Worm (Caenorhabditis elegans): ENCODE measurements around the gene cuc-1.

The cuc-1 gene

DNA sequence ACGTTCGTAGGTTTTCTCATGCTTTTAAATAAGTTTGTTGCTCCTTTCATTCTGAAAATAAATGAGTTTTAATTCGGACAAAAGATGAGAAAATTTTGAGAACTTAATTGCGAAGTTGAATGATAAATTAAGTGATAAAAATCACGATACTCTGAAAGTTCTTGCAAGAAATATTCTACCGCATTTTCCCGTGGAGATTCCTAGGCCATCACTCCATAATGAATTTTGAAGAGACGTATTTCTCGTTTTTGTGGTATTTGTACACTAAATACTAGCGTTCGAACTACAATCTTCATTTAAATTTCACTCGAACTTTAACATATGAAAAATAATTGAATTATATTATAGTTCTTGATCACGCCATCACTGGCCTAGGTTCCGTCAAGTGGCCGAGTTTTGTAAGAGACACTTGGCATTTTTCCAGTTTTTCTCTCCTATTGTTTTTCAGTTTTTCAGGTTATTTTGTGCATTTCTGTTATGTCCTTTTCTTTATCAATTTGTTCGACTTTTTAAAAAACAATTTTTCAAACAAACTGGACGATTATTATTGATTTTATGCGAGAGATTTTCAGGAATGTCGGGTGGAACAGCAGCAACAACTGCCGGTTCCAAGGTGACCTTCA, 2.3 kb downstream of the cuc-1 start, which contains the start of the genes coq-5 and ufm-1 (continued):
- no peak for TF ChIP-seq fos-1 (tag; optimal IDR thresholded peaks at IDR 0.05)
- no peak for TF ChIP-seq ceh-16 (tag; optimal IDR thresholded peaks at IDR 0.05)
- TF ChIP-seq elt-2 (tag; optimal IDR thresholded peaks at IDR 0.05), result peak; percentile 4
- TF ChIP-seq ztf-11 (tag; optimal IDR thresholded peaks at IDR 0.05), result no peak
- TF ChIP-seq mml-1 (tag; optimal IDR thresholded peaks at IDR 0.05), result no peak
- TF ChIP-seq ZK546.5 (tag; optimal IDR thresholded peaks at IDR 0.05), result no peak

DNA sequence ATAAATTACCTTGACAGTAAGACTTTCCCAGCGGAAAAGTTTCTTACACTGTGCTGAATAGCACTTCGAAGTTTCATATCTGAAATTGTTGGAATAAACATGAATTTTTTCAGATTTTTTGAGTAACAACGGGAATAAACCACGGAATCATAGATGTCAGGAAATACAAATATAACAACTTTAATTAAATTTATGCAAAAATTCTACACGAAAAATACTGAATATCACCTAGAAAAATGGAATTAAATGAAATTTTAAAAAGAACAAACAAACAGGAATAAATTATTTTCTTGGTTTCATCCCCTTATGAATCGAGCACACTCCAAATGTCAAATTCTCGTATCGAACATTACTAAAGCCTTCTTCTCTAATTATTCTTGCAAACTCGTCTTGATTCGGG, 3.6 kb downstream of the cuc-1 start, which contains the start of gene tag-307:
Gene tag-307 (minus strand): TSS at position 101 of the 400 bp plus-strand sequence.
- TF ChIP-seq sea-2 (GFP tag; optimal IDR thresholded peaks at IDR 0.05) (no peak), snpc-4 (tag; optimal IDR thresholded peaks at IDR 0.05) (no peak), unc-39 (tag; optimal IDR thresholded peaks at IDR 0.05) (no peak), fkh-10 (GFP tag; optimal IDR thresholded peaks at IDR 0.05) (no peak), elt-2 (tag; optimal IDR thresholded peaks at IDR 0.05) (no peak), nhr-43 (tag; optimal IDR thresholded peaks at IDR 0.05; ENCODE audit: poor library complexity, severe bottlenecking) (no peak), tbx-2 (tag; optimal IDR thresholded peaks at IDR 0.05) (no peak), nhr-12 (tag; optimal IDR thresholded peaks at IDR 0.05) (no peak), daf-12 (tag; optimal IDR thresholded peaks at IDR 0.05) (no peak), elt-1 (tag; optimal IDR thresholded peaks at IDR 0.05) (no peak), jun-1 (tag; optimal IDR thresholded peaks at IDR 0.05) (no peak), hmg-11 (tag; optimal IDR thresholded peaks at IDR 0.05) (no peak), ceh-16 (tag; optimal IDR thresholded peaks at IDR 0.05) (no peak), lin-15B (tag; optimal IDR thresholded peaks at IDR 0.05) (no peak), fos-1 (tag; optimal IDR thresholded peaks at IDR 0.05) (no peak), egl-5 (tag; optimal IDR thresholded peaks at IDR 0.05) (no peak), elt-3 (tag; optimal IDR thresholded peaks at IDR 0.05) (no peak), aly-2 (tag; optimal IDR thresholded peaks at IDR 0.05) (no peak)

DNA sequence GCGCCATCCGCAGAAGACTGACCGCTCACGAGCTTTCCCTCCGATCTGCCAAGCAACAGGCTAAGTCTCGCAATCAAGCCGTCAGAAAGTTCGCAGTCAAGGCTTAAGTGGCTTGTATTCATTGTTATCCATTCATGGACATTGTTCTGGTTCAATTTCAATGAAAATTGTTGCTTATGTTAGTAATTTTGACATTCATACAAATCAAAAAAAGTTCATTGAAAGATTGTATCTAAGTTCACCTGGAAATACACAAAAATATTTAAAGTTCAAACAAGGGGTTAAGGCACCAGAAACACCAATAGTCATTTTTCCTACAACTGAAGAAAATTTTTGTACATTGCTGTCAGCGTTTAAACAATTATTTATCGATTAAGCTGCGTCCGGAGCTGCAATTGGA, 5.3 kb downstream of the cuc-1 start:
- no peak for TF ChIP-seq nhr-77 (tag; optimal IDR thresholded peaks at IDR 0.05)
- no peak for TF ChIP-seq nhr-11 (tag; optimal IDR thresholded peaks at IDR 0.05)
- no peak for TF ChIP-seq ceh-82 (tag; optimal IDR thresholded peaks at IDR 0.05)
- no peak for TF ChIP-seq pqm-1 (tag; optimal IDR thresholded peaks at IDR 0.05)
- TF ChIP-seq mdl-1 (tag; optimal IDR thresholded peaks at IDR 0.05), result no peak
- TF ChIP-seq nhr-12 (tag; optimal IDR thresholded peaks at IDR 0.05), result no peak
- TF ChIP-seq ZK546.5 (tag; optimal IDR thresholded peaks at IDR 0.05), result no peak
- no peak for TF ChIP-seq nhr-25 (tag; optimal IDR thresholded peaks at IDR 0.05)
- no peak for TF ChIP-seq fkh-2 (tag; optimal IDR thresholded peaks at IDR 0.05)
- TF ChIP-seq egl-5 (tag; optimal IDR thresholded peaks at IDR 0.05), result no peak
- TF ChIP-seq egl-27 (tag; optimal IDR thresholded peaks at IDR 0.05), result no peak

DNA sequence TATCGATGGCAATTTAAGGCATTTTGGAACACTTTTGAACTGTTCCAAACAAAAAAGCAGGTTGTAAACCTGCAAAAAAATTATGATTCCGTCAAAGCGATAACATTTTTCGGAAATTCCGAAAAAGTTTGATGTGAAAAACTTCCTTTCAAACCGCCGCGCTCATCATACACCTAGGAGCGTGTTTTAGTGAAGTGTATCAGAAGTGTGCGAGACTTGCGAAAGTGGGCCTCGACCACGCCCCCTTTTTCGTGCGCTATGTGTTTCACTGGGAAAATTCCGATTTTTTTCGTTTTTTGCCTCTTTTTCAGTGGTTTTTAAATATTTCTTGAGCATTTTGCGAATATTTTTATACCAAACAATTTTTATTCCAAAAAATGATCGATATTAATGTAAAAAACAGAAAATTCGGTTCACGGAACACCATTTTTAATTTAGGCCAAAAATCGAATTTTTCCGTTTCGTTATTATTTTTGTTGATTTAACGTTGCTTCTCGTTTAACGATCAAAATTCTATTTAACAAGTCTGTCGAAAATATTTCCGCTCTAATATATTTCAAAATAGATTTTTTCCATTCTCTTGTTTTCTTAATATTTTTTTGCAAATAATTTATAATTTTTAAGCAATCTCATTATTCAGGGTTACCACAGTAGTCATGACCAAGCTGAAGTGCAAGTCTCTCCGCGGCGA, 6.1 kb downstream of the cuc-1 start, which contains the start of gene rpl-35:
Gene rpl-35 (plus strand): TSS at position 641 of the 691 bp plus-strand sequence.
- TF ChIP-seq daf-12 (tag; optimal IDR thresholded peaks at IDR 0.05) (peak; percentile 91), R02D3.7 (tag; optimal IDR thresholded peaks at IDR 0.05) (peak; percentile 97), skn-1 (tag; optimal IDR thresholded peaks at IDR 0.05) (peak; percentile 97), fkh-2 (tag; optimal IDR thresholded peaks at IDR 0.05) (no peak), nhr-67 (tag; optimal IDR thresholded peaks at IDR 0.05) (peak; percentile 26), nhr-23 (tag; optimal IDR thresholded peaks at IDR 0.05) (peak; percentile 100), nhr-76 (tag; optimal IDR thresholded peaks at IDR 0.05) (peak; percentile 92), ama-1 (optimal IDR thresholded peaks at IDR 0.05) (peak; percentile 88), ceh-9 (tag; optimal IDR thresholded peaks at IDR 0.05) (no peak), mml-1 (tag; optimal IDR thresholded peaks at IDR 0.05) (no peak), nhr-43 (tag; optimal IDR thresholded peaks at IDR 0.05; ENCODE audit: poor library complexity, severe bottlenecking) (peak; percentile 99), tbx-2 (tag; optimal IDR thresholded peaks at IDR 0.05) (peak; percentile 97), snpc-4 (tag; optimal IDR thresholded peaks at IDR 0.05) (peak; percentile 96), lin-39 (tag; optimal IDR thresholded peaks at IDR 0.05) (peak; percentile 99), ZK546.5 (tag; optimal IDR thresholded peaks at IDR 0.05) (peak; percentile 79), nhr-12 (tag; optimal IDR thresholded peaks at IDR 0.05) (no peak), sea-2 (GFP tag; optimal IDR thresholded peaks at IDR 0.05) (peak; percentile 47), lin-15B (tag; optimal IDR thresholded peaks at IDR 0.05) (peak; percentile 100), ztf-4 (tag; optimal IDR thresholded peaks at IDR 0.05) (peak; percentile 94), nhr-28 (tag; optimal IDR thresholded peaks at IDR 0.05) (peak; percentile 86), nhr-25 (tag; optimal IDR thresholded peaks at IDR 0.05) (peak; percentile 100), elt-3 (tag; optimal IDR thresholded peaks at IDR 0.05) (peak; percentile 83 to 98 (median 90)), unc-62 (GFP tag; optimal IDR thresholded peaks at IDR 0.05) (peak; percentile 99), elt-1 (tag; optimal IDR thresholded peaks at IDR 0.05) (peak; percentile 96), elt-2 (tag; optimal IDR thresholded peaks at IDR 0.05) (peak; percentile 97), nhr-237 (tag; optimal IDR thresholded peaks at IDR 0.05) (peak; percentile 48), pha-4 (tag; optimal IDR thresholded peaks at IDR 0.05) (peak; percentile 100), egl-5 (tag; optimal IDR thresholded peaks at IDR 0.05) (peak; percentile 97), ztf-11 (tag; optimal IDR thresholded peaks at IDR 0.05) (no peak), aly-2 (tag; optimal IDR thresholded peaks at IDR 0.05) (peak; percentile 95), egl-27 (tag; optimal IDR thresholded peaks at IDR 0.05) (peak; percentile 96), mdl-1 (tag; optimal IDR thresholded peaks at IDR 0.05) (peak; percentile 79), nfya-1 (tag; optimal IDR thresholded peaks at IDR 0.05; ENCODE audit: insufficient read depth) (peak; percentile 99)

Measured in whole organism, L3 larva.